Worm (Caenorhabditis elegans): ENCODE measurements around the gene F08B12.4.

- TF ChIP-seq sdz-38 (tag; optimal IDR thresholded peaks at IDR 0.05) (no peak), Y56A3A.18 (GFP tag; IDR thresholded peaks at IDR 0.05) (no peak)
Observed at ce11 chrX:11450261-11450660, 42.7 kb upstream of the F08B12.4 start.

Measured in whole organism, young adult.